Worm (Caenorhabditis elegans) whole organism, early embryonic: ENCODE results near the gene nhr-125.

Source experiments
- ama-1 ChIP-seq: fragments of 150-350 bp; optimal IDR thresholded peaks from 2 replicates; lab custom pipeline; 2014
- tbx-11 ChIP-seq: fragments of 200-800 bp; sonication (Bioruptor generic); IDR thresholded peaks from 2 replicates; pipeline ENCODE4 v1.3.6; 2022; ENCODE audit warnings: missing genetic modification characterization, missing compliant biosample characterization

DNA sequence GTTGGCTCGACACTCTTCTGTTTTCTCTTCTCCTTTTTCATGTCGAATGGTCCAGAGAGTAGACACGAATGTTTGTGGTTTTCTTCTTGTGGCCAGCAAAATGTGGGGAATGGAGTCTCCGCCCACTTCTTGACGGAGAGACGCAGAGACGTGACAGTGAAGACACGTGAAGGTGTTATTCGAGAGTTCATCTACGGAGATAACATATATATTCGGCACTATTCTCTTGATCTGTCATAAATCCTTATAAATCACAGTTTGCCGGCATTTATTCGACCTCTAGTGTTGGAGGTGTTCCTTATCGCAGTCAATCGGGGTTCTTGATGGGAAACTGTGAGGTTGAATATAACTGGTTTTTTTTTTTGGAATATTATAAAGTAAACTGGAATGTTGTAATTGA, 36.2 kb upstream of the nhr-125 start, which contains the start of gene F32D1.3:
- TF ChIP-seq tbx-11 (GFP tag; lab: Robert Waterston, UW) (no peak), ama-1 (lab: Kevin White, UChicago) (no peak)
